Fruit fly (Drosophila melanogaster) whole organism, embryonic: ENCODE measurements around the gene Theg.

Experiments used
- Adf1 ChIP-seq: fragments of 200-800 bp; sonication (Bioruptor generic); IDR thresholded peaks from 2 replicates; pipeline ENCODE4 v1.3.6; 2022; ENCODE audit warnings: missing biosample characterization, missing genetic modification characterization
- BtbVII ChIP-seq: fragments of 200-800 bp; sonication (Bioruptor generic); optimal IDR thresholded peaks from 3 replicates; lab custom pipeline; 2017; ENCODE audit warnings: missing biosample characterization, mild to moderate bottlenecking, missing genetic modification characterization
- CG10321 ChIP-seq: fragments of 200-800 bp; sonication (Bioruptor generic); IDR thresholded peaks from 2 replicates; pipeline ENCODE4 v1.3.6; 2022; ENCODE audit warnings: missing biosample characterization, missing genetic modification characterization
- CG11093 ChIP-seq: fragments of 200-800 bp; sonication (Bioruptor generic); IDR thresholded peaks from 3 replicates; pipeline ENCODE4 v1.3.6; 2022; ENCODE audit warnings: missing biosample characterization, missing genetic modification characterization
- CG11504 ChIP-seq: fragments of 200-800 bp; sonication (Bioruptor generic); optimal IDR thresholded peaks from 3 replicates; lab custom pipeline; 2019; ENCODE audit warnings: missing biosample characterization, mild to moderate bottlenecking, missing genetic modification characterization, moderate library complexity
- CG12071 ChIP-seq: fragments of 200-800 bp; sonication (Bioruptor generic); optimal IDR thresholded peaks from 3 replicates; lab custom pipeline; 2018; ENCODE audit warnings: missing biosample characterization, mild to moderate bottlenecking, missing genetic modification characterization
- CG12659 ChIP-seq: fragments of 200-800 bp; sonication (Bioruptor generic); optimal IDR thresholded peaks from 3 replicates; lab custom pipeline; 2017; ENCODE audit warnings: mild to moderate bottlenecking, missing biosample characterization, missing genetic modification reagents, missing genetic modification characterization
- CG1647 ChIP-seq: fragments of 200-800 bp; sonication (Bioruptor generic); optimal IDR thresholded peaks from 3 replicates; lab custom pipeline; 2016; ENCODE audit warnings: missing biosample characterization, missing genetic modification characterization
- CG17328 ChIP-seq: fragments of 200-800 bp; sonication (Bioruptor generic); IDR thresholded peaks from 2 replicates; pipeline ENCODE4 v1.3.6; 2022; ENCODE audit warnings: missing biosample characterization, missing genetic modification characterization
- CG17802 ChIP-seq: fragments of 200-800 bp; sonication (Bioruptor generic); optimal IDR thresholded peaks from 2 replicates; lab custom pipeline; 2018; ENCODE audit warnings: missing biosample characterization, mild to moderate bottlenecking, missing genetic modification characterization, moderate library complexity
- CG18262 ChIP-seq: fragments of 200-800 bp; optimal IDR thresholded peaks from 3 replicates; lab custom pipeline; 2019; ENCODE audit warnings: missing biosample characterization, mild to moderate bottlenecking, missing genetic modification characterization, moderate library complexity
- CG2129 ChIP-seq: fragments of 200-800 bp; sonication (Bioruptor generic); IDR thresholded peaks from 2 replicates; pipeline ENCODE4 v1.3.6; 2022; ENCODE audit warnings: missing biosample characterization, missing genetic modification characterization; ENCODE audit not compliant: partially characterized antibody
- CG2202 ChIP-seq: fragments of 200-800 bp; sonication (Bioruptor generic); optimal IDR thresholded peaks from 2 replicates; lab custom pipeline; 2018; ENCODE audit warnings: missing biosample characterization, mild to moderate bottlenecking, missing genetic modification characterization
- CG30020 ChIP-seq: fragments of 200-800 bp; optimal IDR thresholded peaks from 2 replicates; lab custom pipeline; 2019; ENCODE audit warnings: missing biosample characterization, mild to moderate bottlenecking, missing genetic modification characterization, moderate library complexity
- CG4617 ChIP-seq: fragments of 200-800 bp; sonication (Bioruptor generic); optimal IDR thresholded peaks from 3 replicates; lab custom pipeline; 2016; ENCODE audit warnings: missing biosample characterization, missing genetic modification characterization, borderline replicate concordance
- CG6654 ChIP-seq: fragments of 200-800 bp; sonication (Bioruptor generic); optimal IDR thresholded peaks from 2 replicates; lab custom pipeline; 2017; ENCODE audit warnings: missing biosample characterization, mild to moderate bottlenecking, missing genetic modification characterization
- CG8290 ChIP-seq, 3 experiments: fragments of 200-800 bp; sonication (Bioruptor generic); optimal IDR thresholded peaks; 2 replicates each; lab custom pipeline; 2016 to 2019; ENCODE audit warnings: missing biosample characterization in 3 of 3, missing genetic modification characterization in 3 of 3, mild to moderate bottlenecking in 2 of 3, moderate library complexity in 1 of 3
- Dad ChIP-seq: fragments of 200-800 bp; sonication (Bioruptor generic); optimal IDR thresholded peaks from 3 replicates; lab custom pipeline; 2016; ENCODE audit warnings: missing biosample characterization, missing genetic modification characterization
- Dek ChIP-seq: fragments of 200-800 bp; sonication (Bioruptor generic); optimal IDR thresholded peaks from 3 replicates; lab custom pipeline; 2019; ENCODE audit warnings: missing biosample characterization, mild to moderate bottlenecking, missing genetic modification characterization, moderate library complexity
- Dip2 ChIP-seq: fragments of 200-800 bp; sonication (Bioruptor generic); IDR thresholded peaks from 2 replicates; pipeline ENCODE4 v1.3.6; 2022; ENCODE audit warnings: missing biosample characterization, missing genetic modification characterization
- E2f2 ChIP-seq: fragments of 200-800 bp; sonication (Bioruptor generic); IDR thresholded peaks from 2 replicates; pipeline ENCODE4 v1.3.6; 2022; ENCODE audit warnings: missing biosample characterization, missing genetic modification characterization
- HLH54F ChIP-seq: fragments of 200-800 bp; sonication (Bioruptor generic); optimal IDR thresholded peaks from 3 replicates; lab custom pipeline; 2016; ENCODE audit warnings: missing biosample characterization, missing genetic modification characterization
- MESR4 ChIP-seq: fragments of 200-800 bp; sonication (Bioruptor generic); optimal IDR thresholded peaks from 2 replicates; lab custom pipeline; 2018; ENCODE audit warnings: missing biosample characterization, mild to moderate bottlenecking, missing genetic modification characterization, moderate library complexity
- NC2β ChIP-seq: fragments of 200-800 bp; sonication (Bioruptor generic); optimal IDR thresholded peaks from 2 replicates; lab custom pipeline; 2016; ENCODE audit warnings: missing biosample characterization, missing genetic modification characterization
- Oaz ChIP-seq: fragments of 200-800 bp; sonication (Bioruptor generic); IDR thresholded peaks from 2 replicates; pipeline ENCODE4 v1.3.6; 2022; ENCODE audit warnings: missing biosample characterization, missing genetic modification characterization
- Pdp1 ChIP-seq, 2 experiments: fragments of 200-800 bp; sonication (Bioruptor generic); optimal IDR thresholded peaks; 3 replicates each; lab custom pipeline; 2016; ENCODE audit warnings: missing biosample characterization in 2 of 2, missing genetic modification characterization in 2 of 2, mild to moderate bottlenecking in 1 of 2, moderate library complexity in 1 of 2
- Ravus ChIP-seq: fragments of 200-800 bp; sonication (Bioruptor generic); IDR thresholded peaks from 2 replicates; pipeline ENCODE4 v1.3.6; 2022; ENCODE audit warnings: missing biosample characterization, missing genetic modification characterization
- Stat92E ChIP-seq, 3 experiments: fragments of >200 bp in 2 of 3; fragments of 200-800 bp in 1 of 3; sonication (Bioruptor generic) in 1 of 3; optimal IDR thresholded peaks; 2 replicates each; lab custom pipeline; 2017 to 2019; ENCODE audit warnings: missing biosample characterization in 3 of 3, missing genetic modification characterization in 3 of 3, mild to moderate bottlenecking in 1 of 3, moderate library complexity in 1 of 3
- Vsx1 ChIP-seq: fragments of 200-800 bp; sonication (Bioruptor generic); optimal IDR thresholded peaks from 2 replicates; lab custom pipeline; 2017; ENCODE audit warnings: missing biosample characterization, mild to moderate bottlenecking, missing genetic modification characterization, missing genetic modification reagents
- ato ChIP-seq: fragments of 200-800 bp; sonication (Bioruptor generic); IDR thresholded peaks from 2 replicates; pipeline ENCODE4 v1.3.6; 2022; ENCODE audit warnings: missing biosample characterization, missing genetic modification characterization; ENCODE audit not compliant: partially characterized antibody
- bigmax ChIP-seq: fragments of 200-800 bp; sonication (Bioruptor generic); optimal IDR thresholded peaks from 2 replicates; lab custom pipeline; 2018; ENCODE audit warnings: missing biosample characterization, mild to moderate bottlenecking, missing genetic modification characterization
- chn ChIP-seq: fragments of 200-800 bp; sonication (Bioruptor generic); optimal IDR thresholded peaks from 2 replicates; lab custom pipeline; 2016; ENCODE audit warnings: missing biosample characterization, missing genetic modification characterization
- crol ChIP-seq: fragments of 200-800 bp; sonication (Bioruptor generic); IDR thresholded peaks from 2 replicates; pipeline ENCODE4 v1.3.6; 2022; ENCODE audit warnings: missing biosample characterization, missing genetic modification characterization
- da ChIP-seq: fragments of 200-800 bp; sonication (Bioruptor generic); optimal IDR thresholded peaks from 2 replicates; lab custom pipeline; 2016; ENCODE audit warnings: missing biosample characterization, missing genetic modification characterization
- dpn ChIP-seq, 2 experiments: fragments of 200-800 bp; sonication (Bioruptor generic); optimal IDR thresholded peaks; 3 replicates each; lab custom pipeline; 2016; ENCODE audit warnings: missing biosample characterization in 2 of 2, missing genetic modification characterization in 2 of 2
- eyg ChIP-seq: fragments of 200-800 bp; sonication (Bioruptor generic); optimal IDR thresholded peaks from 3 replicates; lab custom pipeline; 2016; ENCODE audit warnings: missing biosample characterization, missing genetic modification characterization
- gem ChIP-seq: fragments of 200-800 bp; sonication (Bioruptor generic); optimal IDR thresholded peaks from 2 replicates; lab custom pipeline; 2019; ENCODE audit warnings: missing biosample characterization, mild to moderate bottlenecking, missing genetic modification characterization, moderate library complexity
- grau ChIP-seq: fragments of 200-800 bp; optimal IDR thresholded peaks from 3 replicates; lab custom pipeline; 2019; ENCODE audit warnings: missing biosample characterization, mild to moderate bottlenecking, missing genetic modification characterization, moderate library complexity
- hth ChIP-seq: fragments of >200 bp; optimal IDR thresholded peaks from 2 replicates; lab custom pipeline; 2017; ENCODE audit warnings: inconsistent platforms
- knrl ChIP-seq: fragments of 200-800 bp; sonication (Bioruptor generic); IDR thresholded peaks from 3 replicates; pipeline ENCODE4 v1.3.6; 2022; ENCODE audit warnings: missing biosample characterization, missing genetic modification characterization; ENCODE audit not compliant: partially characterized antibody
- maf-S ChIP-seq: fragments of 200-800 bp; sonication (Bioruptor generic); optimal IDR thresholded peaks from 2 replicates; lab custom pipeline; 2016; ENCODE audit warnings: missing biosample characterization, missing genetic modification characterization
- onecut ChIP-seq: fragments of 200-800 bp; sonication (Bioruptor generic); IDR thresholded peaks from 2 replicates; pipeline ENCODE4 v1.3.6; 2022; ENCODE audit warnings: missing biosample characterization, missing genetic modification characterization
- pb ChIP-seq: fragments of 200-800 bp; sonication (Bioruptor generic); optimal IDR thresholded peaks from 3 replicates; lab custom pipeline; 2016; ENCODE audit warnings: missing biosample characterization, missing genetic modification characterization
- pho ChIP-seq: fragments of 200-800 bp; sonication (Bioruptor generic); optimal IDR thresholded peaks from 2 replicates; lab custom pipeline; 2016; ENCODE audit warnings: missing biosample characterization, missing genetic modification characterization
- psq ChIP-seq: fragments of 200-800 bp; sonication (Bioruptor generic); optimal IDR thresholded peaks from 2 replicates; lab custom pipeline; 2017; ENCODE audit warnings: missing biosample characterization, missing genetic modification characterization
- seq ChIP-seq: fragments of 200-800 bp; sonication (Bioruptor generic); IDR thresholded peaks from 2 replicates; pipeline ENCODE4 v1.3.6; 2022; ENCODE audit warnings: missing biosample characterization, missing genetic modification characterization
- zfh1 ChIP-seq: fragments of 200-800 bp; sonication (Bioruptor generic); IDR thresholded peaks from 3 replicates; pipeline ENCODE4 v1.3.6; 2022; ENCODE audit warnings: missing biosample characterization, missing genetic modification characterization

Theg gene

DNA sequence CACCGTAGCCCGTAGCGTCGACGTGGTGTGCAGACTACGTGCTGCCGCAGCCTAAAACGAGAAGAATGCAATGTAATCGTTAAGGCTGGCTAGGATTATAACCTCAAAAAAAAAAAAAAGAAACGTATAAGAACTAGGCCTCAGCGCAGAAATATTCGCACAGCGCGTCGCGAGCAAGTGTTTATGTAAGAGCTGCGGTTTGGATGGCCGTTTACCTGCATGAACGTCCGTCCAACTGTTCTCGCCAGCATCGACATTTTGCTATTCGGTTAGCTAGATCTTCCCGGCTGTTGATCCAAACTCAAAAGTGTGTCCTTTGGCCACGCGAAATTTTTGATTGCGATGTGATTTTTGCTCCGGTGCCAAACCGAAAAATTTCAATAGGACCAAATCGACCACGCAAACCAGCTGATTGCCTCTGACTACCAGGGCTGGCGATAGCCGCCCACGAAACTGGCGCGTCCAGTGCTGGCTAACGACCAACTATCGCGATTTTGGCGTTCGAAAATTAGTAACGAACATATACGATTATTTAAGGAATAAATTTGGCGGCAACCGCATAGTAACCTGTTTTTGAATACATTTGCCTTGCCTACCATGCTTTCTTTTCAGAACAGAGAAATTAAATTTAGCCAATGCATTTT is 4.4 kb downstream of the Theg start, which contains the start of gene Idh3b (continued):
- TF ChIP-seq bigmax (peak; percentile 39), maf-S (GFP tag; lab: Kevin White, UChicago) (peak; percentile 28), Dad (GFP tag; lab: Kevin White, UChicago) (peak; percentile 50), BtbVII (GFP tag; lab: Kevin White, UChicago) (no peak), CG11504 (tag; lab: Kevin White, UChicago) (no peak), Dek (tag; lab: Kevin White, UChicago) (peak; percentile 44), knrl (peak; percentile 94), Vsx1 (GFP tag; lab: Kevin White, UChicago) (no peak)

DNA sequence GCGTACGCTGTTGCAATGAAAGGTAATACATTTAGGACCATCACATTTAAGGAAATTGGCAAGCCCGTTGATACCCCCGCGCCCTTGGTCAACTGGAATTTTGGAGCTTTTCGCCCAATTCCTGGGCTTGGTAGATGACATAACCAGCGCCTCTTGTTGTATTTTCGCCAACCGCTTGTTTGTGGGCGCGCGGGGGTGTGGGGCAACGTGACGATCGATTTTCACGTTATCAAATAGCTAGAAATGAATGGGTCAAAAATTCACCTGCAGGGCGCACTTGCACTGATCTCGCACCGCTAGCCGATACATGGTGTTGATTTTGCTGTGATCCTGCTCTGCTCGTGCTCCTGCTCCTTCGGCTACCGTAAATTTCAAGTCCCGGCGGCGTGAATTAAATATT is 8.1 kb downstream of the Theg start:
- TF ChIP-seq CG2129 = no peak
- TF ChIP-seq CG8290 (GFP tag; optimal IDR thresholded peaks at IDR 0.05; lab: Kevin White, UChicago) = no peak
- peak in 1 of 2 experiments; percentile 7 for TF ChIP-seq CG8290 (tag; optimal IDR thresholded peaks at IDR 0.05; lab: Kevin White, UChicago)
- no peak for TF ChIP-seq zfh1
- TF ChIP-seq psq (GFP tag; lab: Kevin White, UChicago) = no peak
- TF ChIP-seq CG4617 (GFP tag; lab: Kevin White, UChicago) = peak; percentile 14
- no peak for TF ChIP-seq CG30020 (tag; lab: Kevin White, UChicago)
- peak in 1 of 2 experiments; percentile 98 for TF ChIP-seq Pdp1 (GFP tag; optimal IDR thresholded peaks at IDR 0.05; lab: Kevin White, UChicago)
- peak; percentile 91 for TF ChIP-seq onecut
- 0 out of 2 replicates have a peak, but pooled peaks have one; percentile 11 for TF ChIP-seq ato (GFP tag; lab: Robert Waterston, UW)
- TF ChIP-seq E2f2 (GFP tag; lab: Robert Waterston, UW) = peak; percentile 19; the same call in 1 of the 2 replicates
- TF ChIP-seq seq = peak; percentile 32; the same call in 1 of the 2 replicates
- peak; percentile 96 for TF ChIP-seq crol (GFP tag; lab: Robert Waterston, UW)
- peak; percentile 66 for TF ChIP-seq MESR4 (GFP tag; lab: Kevin White, UChicago)
- TF ChIP-seq CG6654 = no peak

DNA sequence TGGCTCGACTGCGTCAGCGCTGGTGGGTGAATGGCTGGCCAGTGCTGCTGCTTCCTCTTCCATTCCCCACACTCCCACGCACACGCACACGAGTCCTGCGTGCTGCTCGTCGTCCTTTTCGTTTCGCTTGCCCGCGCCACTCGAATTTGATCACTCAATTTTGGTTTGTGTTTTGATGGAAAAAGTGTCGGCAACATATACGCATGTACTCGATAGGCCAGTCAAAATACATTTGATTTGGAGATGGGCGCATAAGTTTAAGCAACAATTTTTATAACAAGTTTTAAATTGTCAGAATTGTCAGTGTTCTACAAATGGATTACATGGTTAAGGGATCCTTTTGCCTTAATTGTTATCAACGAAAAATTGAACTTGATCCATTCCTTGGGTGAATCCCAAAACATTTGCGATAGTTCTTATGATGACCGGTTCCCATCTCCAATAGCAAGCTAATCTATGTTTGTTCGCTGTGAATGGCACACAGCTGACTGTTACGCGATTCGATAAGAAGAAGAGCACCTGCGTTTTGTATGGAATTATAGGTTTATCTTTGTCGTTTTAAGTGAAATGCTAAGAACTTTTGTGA is 8.6 kb downstream of the Theg start, which contains the start of the genes Mitofilin and mRpL35:
Gene Mitofilin (minus strand): TSS at position 295 of the 586 bp plus-strand sequence.
Gene mRpL35 (plus strand): TSS at position 487 of the 586 bp plus-strand sequence.
- TF ChIP-seq HLH54F (GFP tag; lab: Kevin White, UChicago) (peak; percentile 47), Oaz (GFP tag; lab: Robert Waterston, UW) (no peak), Adf1 (no peak), CG11093 (GFP tag; lab: Robert Waterston, UW) (no peak), grau (peak; percentile 41), CG10321 (GFP tag; lab: Robert Waterston, UW) (no peak), CG12071 (GFP tag; lab: Kevin White, UChicago) (no peak), psq (GFP tag; lab: Kevin White, UChicago) (no peak), Ravus (GFP tag; lab: Robert Waterston, UW) (no peak), CG18262 (tag; lab: Kevin White, UChicago) (peak; percentile 41), gem (tag; lab: Kevin White, UChicago) (peak; percentile 47), pb (GFP tag; lab: Kevin White, UChicago) (peak; percentile 51), eyg (GFP tag; lab: Kevin White, UChicago) (no peak), CG17802 (tag; lab: Kevin White, UChicago) (no peak), CG17328 (GFP tag; lab: Robert Waterston, UW) (no peak), Stat92E (GFP tag; optimal IDR thresholded peaks at IDR 0.05; lab: Kevin White, UChicago) (no peak), hth (lab: Kevin White, UChicago) (no peak), NC2β (GFP tag; lab: Kevin White, UChicago) (peak; percentile 53), da (GFP tag; lab: Kevin White, UChicago) (no peak), dpn (GFP tag; optimal IDR thresholded peaks at IDR 0.05; lab: Kevin White, UChicago) (peak; percentile 37 to 69), CG12659 (GFP tag; lab: Kevin White, UChicago) (peak; percentile 65), Pdp1 (GFP tag; optimal IDR thresholded peaks at IDR 0.05; lab: Kevin White, UChicago) (peak; percentile 62 to 98), Dip2 (GFP tag; lab: Robert Waterston, UW) (no peak), CG1647 (GFP tag; lab: Kevin White, UChicago) (no peak), pho (GFP tag; lab: Kevin White, UChicago) (peak; percentile 54), chn (GFP tag; lab: Kevin White, UChicago) (peak; percentile 33), CG2202 (tag; lab: Kevin White, UChicago) (no peak)
